Fruit fly (Drosophila melanogaster) S2 (cell line): Measurements from ENCODE around the gene CG9698.

Source experiments
- CG8478 ChIP-seq: fragments of >200 bp; optimal IDR thresholded peaks from 2 replicates; lab custom pipeline; 2018
- CTCF ChIP-seq, 2 experiments: fragments of >200 bp; optimal IDR thresholded peaks; 2 replicates each; lab custom pipeline; 2018

- TF ChIP-seq CG8478 (lab: Kevin White, UChicago), result no peak
- no peak for TF ChIP-seq CTCF (optimal IDR thresholded peaks at IDR 0.05; lab: Kevin White, UChicago)
Measured at dm6 chr3R:30525629-30526028, 11.1 kb downstream of the CG9698 start.
